Fruit fly (Drosophila melanogaster): ENCODE results near the gene alpha-Est10.

alpha-Est10 gene

DNA sequence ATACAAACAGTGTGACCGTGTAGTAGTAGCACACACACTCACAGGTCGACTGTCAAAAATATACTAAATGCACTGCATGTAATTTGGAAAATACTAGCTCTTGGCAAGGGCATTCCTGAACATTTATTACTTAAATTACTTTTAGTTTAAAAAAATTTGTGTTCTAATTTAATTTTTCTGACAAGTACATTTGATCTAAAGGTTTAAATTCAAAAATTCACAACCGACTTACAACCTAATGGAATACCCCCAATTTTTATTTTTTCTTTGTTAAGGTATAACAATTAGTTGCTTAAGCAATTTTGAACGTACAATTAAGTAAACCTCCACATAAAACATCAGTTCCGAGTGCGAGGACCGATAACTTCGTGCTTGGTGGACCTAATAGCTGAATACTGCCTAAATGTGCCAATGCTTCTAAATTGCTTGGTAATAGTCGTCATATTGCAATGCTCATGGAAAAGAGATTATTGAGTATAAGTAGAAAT lies 19.8 kb downstream of the alpha-Est10 start, which contains the start of gene CG1142 (continued):
- TF ChIP-seq CG6175 (GFP tag; IDR thresholded peaks at IDR 0.05) = peak; percentile 92
- peak; percentile 72 for TF ChIP-seq Sry-β (GFP tag; optimal IDR thresholded peaks at IDR 0.05)
- peak; percentile 94 for TF ChIP-seq sr (GFP tag; IDR thresholded peaks at IDR 0.05)
- TF ChIP-seq ci (GFP tag; IDR thresholded peaks at IDR 0.05) = peak; percentile 99
- no peak for TF ChIP-seq nerfin-2 (GFP tag; IDR thresholded peaks at IDR 0.05; ENCODE audit: partially characterized antibody)
- TF ChIP-seq sima (GFP tag; optimal IDR thresholded peaks at IDR 0.05) = peak; percentile 94
- TF ChIP-seq mirr (GFP tag; optimal IDR thresholded peaks at IDR 0.05) = peak; percentile 96
- no peak for TF ChIP-seq CG14860 (GFP tag; IDR thresholded peaks at IDR 0.05; ENCODE audit: partially characterized antibody)
- peak; percentile 97 for TF ChIP-seq maf-S (GFP tag; optimal IDR thresholded peaks at IDR 0.05)
- TF ChIP-seq CrebB (tag; optimal IDR thresholded peaks at IDR 0.05) = peak; percentile 98
- TF ChIP-seq Hey (tag; optimal IDR thresholded peaks at IDR 0.05) = peak; percentile 87
- TF ChIP-seq prd (optimal IDR thresholded peaks at IDR 0.05) = no peak
- TF ChIP-seq prd (GFP tag; IDR thresholded peaks at IDR 0.05) = peak; percentile 99
- TF ChIP-seq CG13624 (GFP tag; optimal IDR thresholded peaks at IDR 0.05) = peak; percentile 98
- peak; percentile 42 for TF ChIP-seq Kr (GFP tag; optimal IDR thresholded peaks at IDR 0.05)
- TF ChIP-seq CG18262 (tag; optimal IDR thresholded peaks at IDR 0.05) = peak; percentile 99
- TF ChIP-seq Dref (GFP tag; IDR thresholded peaks at IDR 0.05) = peak; percentile 45
- peak; percentile 98 for TF ChIP-seq CG14441 (GFP tag; IDR thresholded peaks at IDR 0.05)
- peak; percentile 95 for TF ChIP-seq CG10543 (GFP tag; optimal IDR thresholded peaks at IDR 0.05)
- peak; percentile 98 for TF ChIP-seq CG7556 (GFP tag; optimal IDR thresholded peaks at IDR 0.05)
- TF ChIP-seq cg (GFP tag; optimal IDR thresholded peaks at IDR 0.05) = peak; percentile 54
- TF ChIP-seq Ada2b (GFP tag; IDR thresholded peaks at IDR 0.05) = peak; percentile 98
- peak; percentile 96 for TF ChIP-seq CG31224 (GFP tag; IDR thresholded peaks at IDR 0.05)
- peak; percentile 98 for TF ChIP-seq C15 (GFP tag; IDR thresholded peaks at IDR 0.05)
- TF ChIP-seq Dek (tag; optimal IDR thresholded peaks at IDR 0.05) = peak; percentile 99
- TF ChIP-seq CG1832 (GFP tag; optimal IDR thresholded peaks at IDR 0.05) = no peak
- peak; percentile 98 for TF ChIP-seq CG11504 (tag; optimal IDR thresholded peaks at IDR 0.05)
- TF ChIP-seq CG3163 (GFP tag; optimal IDR thresholded peaks at IDR 0.05) = peak; percentile 84
- peak; percentile 91 for TF ChIP-seq CG7357 (GFP tag; IDR thresholded peaks at IDR 0.05)
- TF ChIP-seq so (GFP tag; IDR thresholded peaks at IDR 0.05) = peak; percentile 99
- peak; percentile 99 for TF ChIP-seq ara (GFP tag; IDR thresholded peaks at IDR 0.05)
- TF ChIP-seq Aef1 (GFP tag; IDR thresholded peaks at IDR 0.05) = peak; percentile 94
- peak; percentile 98 for TF ChIP-seq lab (GFP tag; optimal IDR thresholded peaks at IDR 0.05)
- peak; percentile 71 for TF ChIP-seq CG14965 (GFP tag; optimal IDR thresholded peaks at IDR 0.05; ENCODE audit: borderline replicate concordance)
- TF ChIP-seq slp2 (GFP tag; optimal IDR thresholded peaks at IDR 0.05) = peak; percentile 94
- peak; percentile 96 for TF ChIP-seq cas (GFP tag; IDR thresholded peaks at IDR 0.05)
- TF ChIP-seq pros (GFP tag; optimal IDR thresholded peaks at IDR 0.05) = peak; percentile 73
- TF ChIP-seq Antp (GFP tag; optimal IDR thresholded peaks at IDR 0.05) = peak; percentile 93
- TF ChIP-seq CG9817 (tag; optimal IDR thresholded peaks at IDR 0.05) = peak; percentile 99
- TF ChIP-seq CG2712 (tag; optimal IDR thresholded peaks at IDR 0.05) = peak; percentile 99
- peak; percentile 98 for TF ChIP-seq CG10654 (GFP tag; optimal IDR thresholded peaks at IDR 0.05)
- TF ChIP-seq CG11398 (GFP tag; optimal IDR thresholded peaks at IDR 0.05) = peak; percentile 95
- TF ChIP-seq Deaf1 (tag; optimal IDR thresholded peaks at IDR 0.05) = peak; percentile 84
- peak; percentile 88 for TF ChIP-seq ERR (GFP tag; optimal IDR thresholded peaks at IDR 0.05)
- peak; percentile 95 for TF ChIP-seq chn (GFP tag; optimal IDR thresholded peaks at IDR 0.05)
- peak; percentile 100 for TF ChIP-seq sens (GFP tag)
- peak; percentile 94 for TF ChIP-seq CG4707 (GFP tag; optimal IDR thresholded peaks at IDR 0.05)
- peak; percentile 97 for TF ChIP-seq YL-1 (GFP tag; optimal IDR thresholded peaks at IDR 0.05)
- TF ChIP-seq CG32532 (GFP tag; IDR thresholded peaks at IDR 0.05) = peak; percentile 99
- TF ChIP-seq hbn (GFP tag; IDR thresholded peaks at IDR 0.05; ENCODE audit: partially characterized antibody) = no peak
- peak; percentile 93 for TF ChIP-seq TFAM (GFP tag; optimal IDR thresholded peaks at IDR 0.05)
